Worm (Caenorhabditis elegans) whole organism, mixed stage, embryonic: Measurements from ENCODE around the gene T16G1.6.

Experiments
- ceh-39 ChIP-seq: fragments of 150-350 bp; optimal IDR thresholded peaks from 2 replicates; lab custom pipeline; 2014; ENCODE audit warnings: missing biosample characterization, missing genetic modification characterization
- ces-1 ChIP-seq: fragments of 150-350 bp; optimal IDR thresholded peaks from 2 replicates; lab custom pipeline; 2014; ENCODE audit warnings: missing biosample characterization, missing genetic modification reagents, missing genetic modification characterization
- lsy-2 ChIP-seq: fragments of 150-350 bp; optimal IDR thresholded peaks from 2 replicates; lab custom pipeline; 2014; ENCODE audit warnings: missing biosample characterization, missing genetic modification characterization
- nhr-237 ChIP-seq: fragments of 150-350 bp; optimal IDR thresholded peaks from 2 replicates; lab custom pipeline; 2014; ENCODE audit warnings: missing biosample characterization, missing genetic modification characterization
- nhr-76 ChIP-seq: sonication (generic microtip); optimal IDR thresholded peaks from 2 replicates; lab custom pipeline; 2017; ENCODE audit warnings: missing biosample characterization, missing genetic modification characterization
- pha-4 ChIP-seq: fragments of 150-350 bp; optimal IDR thresholded peaks from 2 replicates; lab custom pipeline; 2018; ENCODE audit warnings: missing biosample characterization, missing genetic modification reagents, missing genetic modification characterization
- unc-39 ChIP-seq: fragments of 150-350 bp; optimal IDR thresholded peaks from 2 replicates; lab custom pipeline; 2014; ENCODE audit warnings: missing biosample characterization, missing genetic modification characterization

DNA sequence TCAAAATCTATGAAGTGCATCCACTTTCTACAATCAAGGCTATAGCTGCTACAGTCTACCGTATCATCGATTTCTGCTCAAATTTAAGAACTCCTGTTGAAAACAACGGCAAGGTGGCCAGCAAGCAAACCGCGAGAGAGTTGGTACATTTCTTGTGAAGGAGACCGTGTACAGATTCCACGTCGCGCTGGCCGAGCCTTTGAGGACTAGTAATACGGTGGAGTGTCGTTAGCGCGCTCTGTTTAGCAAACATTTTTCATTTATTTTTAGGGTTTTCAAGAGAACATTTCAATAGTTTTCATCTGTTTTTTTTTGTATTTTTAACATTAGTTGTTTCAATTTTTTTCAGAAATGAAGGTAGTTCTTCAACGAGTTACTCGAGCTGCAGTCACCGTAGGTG, 15.3 kb upstream of the T16G1.6 start, which contains the start of gene pqn-68:
- TF ChIP-seq unc-39 (tag; lab: Kevin White, UChicago) (no peak), ceh-39 (tag; lab: Kevin White, UChicago) (no peak), ces-1 (GFP tag; lab: Kevin White, UChicago) (no peak), pha-4 (tag; lab: Kevin White, UChicago) (peak; percentile 8), nhr-237 (tag; lab: Kevin White, UChicago) (no peak), lsy-2 (tag; lab: Kevin White, UChicago) (no peak), nhr-76 (no peak)
